Fruit fly (Drosophila melanogaster) whole organism, prepupa: ENCODE results near the gene CkIIalpha.

Source experiments
- Blimp-1 ChIP-seq: fragments of 200-800 bp; sonication (Bioruptor generic); optimal IDR thresholded peaks from 3 replicates; lab custom pipeline; 2017; ENCODE audit warnings: missing biosample characterization, missing genetic modification characterization, mild to moderate bottlenecking, moderate library complexity, missing genetic modification reagents
- CG10631 ChIP-seq: fragments of 200-800 bp; sonication (Bioruptor generic); optimal IDR thresholded peaks from 2 replicates; lab custom pipeline; 2016; ENCODE audit warnings: missing biosample characterization, missing genetic modification characterization
- CG11762 ChIP-seq: fragments of 200-800 bp; sonication (Bioruptor generic); optimal IDR thresholded peaks from 3 replicates; lab custom pipeline; 2016; ENCODE audit warnings: missing biosample characterization, missing genetic modification characterization; ENCODE audit not compliant: insufficient read depth
- CG11902 ChIP-seq: fragments of 200-800 bp; sonication (Bioruptor generic); optimal IDR thresholded peaks from 3 replicates; lab custom pipeline; 2016; ENCODE audit warnings: missing biosample characterization, missing genetic modification characterization
- CG15336 ChIP-seq: fragments of 200-800 bp; sonication (Bioruptor generic); IDR thresholded peaks from 2 replicates; pipeline ENCODE4 v1.3.6; 2022; ENCODE audit warnings: missing biosample characterization, missing genetic modification characterization
- CG1621 ChIP-seq: fragments of 200-800 bp; sonication (Bioruptor generic); optimal IDR thresholded peaks from 3 replicates; lab custom pipeline; 2018; ENCODE audit warnings: missing biosample characterization, mild to moderate bottlenecking, missing genetic modification characterization
- CG16779 ChIP-seq: fragments of 200-800 bp; sonication (Bioruptor generic); optimal IDR thresholded peaks from 3 replicates; lab custom pipeline; 2017; ENCODE audit warnings: missing biosample characterization, mild to moderate bottlenecking, missing genetic modification characterization
- CG3032 ChIP-seq: fragments of 200-800 bp; optimal IDR thresholded peaks from 2 replicates; lab custom pipeline; 2019; ENCODE audit warnings: missing biosample characterization, mild to moderate bottlenecking, missing genetic modification characterization, moderate library complexity
- CG31627 ChIP-seq: fragments of 200-800 bp; sonication (Bioruptor generic); optimal IDR thresholded peaks from 3 replicates; lab custom pipeline; 2016; ENCODE audit warnings: missing biosample characterization, missing genetic modification characterization
- CG32006 ChIP-seq: fragments of 200-800 bp; sonication (Bioruptor generic); optimal IDR thresholded peaks from 3 replicates; lab custom pipeline; 2017; ENCODE audit warnings: missing biosample characterization, mild to moderate bottlenecking, missing genetic modification characterization
- CG34406 ChIP-seq: fragments of 200-800 bp; sonication (Bioruptor generic); optimal IDR thresholded peaks from 3 replicates; lab custom pipeline; 2016; ENCODE audit warnings: missing biosample characterization, missing genetic modification characterization
- CG3919 ChIP-seq: fragments of 200-800 bp; sonication (Bioruptor generic); optimal IDR thresholded peaks from 3 replicates; lab custom pipeline; 2016; ENCODE audit warnings: missing biosample characterization, missing genetic modification characterization
- CG4318 ChIP-seq: fragments of 200-800 bp; sonication (Bioruptor generic); optimal IDR thresholded peaks from 3 replicates; lab custom pipeline; 2017; ENCODE audit warnings: missing biosample characterization, mild to moderate bottlenecking, missing genetic modification characterization
- CG6276 ChIP-seq: fragments of 200-800 bp; sonication (Bioruptor generic); optimal IDR thresholded peaks from 2 replicates; lab custom pipeline; 2017; ENCODE audit warnings: missing biosample characterization, mild to moderate bottlenecking, missing genetic modification characterization
- CG6808 ChIP-seq: fragments of 200-800 bp; sonication (Bioruptor generic); optimal IDR thresholded peaks from 3 replicates; lab custom pipeline; 2017; ENCODE audit warnings: missing biosample characterization, missing genetic modification characterization, mild to moderate bottlenecking, moderate library complexity, missing genetic modification reagents
- CG6854 ChIP-seq: fragments of 200-800 bp; sonication (Bioruptor generic); optimal IDR thresholded peaks from 2 replicates; lab custom pipeline; 2017; ENCODE audit warnings: missing biosample characterization, mild to moderate bottlenecking, missing genetic modification characterization
- CG7368 ChIP-seq: fragments of 200-800 bp; sonication (Bioruptor generic); optimal IDR thresholded peaks from 3 replicates; lab custom pipeline; 2016; ENCODE audit warnings: missing biosample characterization, missing genetic modification characterization
- CG8319 ChIP-seq: fragments of 200-800 bp; sonication (Bioruptor generic); optimal IDR thresholded peaks from 3 replicates; lab custom pipeline; 2016; ENCODE audit warnings: missing biosample characterization, missing genetic modification characterization
- CG9139 ChIP-seq: fragments of 200-800 bp; sonication (Bioruptor generic); optimal IDR thresholded peaks from 3 replicates; lab custom pipeline; 2017; ENCODE audit warnings: missing biosample characterization, mild to moderate bottlenecking, missing genetic modification characterization
- Eip93F ChIP-seq: fragments of 200-800 bp; sonication (Bioruptor generic); optimal IDR thresholded peaks from 2 replicates; lab custom pipeline; 2016; ENCODE audit warnings: missing biosample characterization, mild to moderate bottlenecking, missing genetic modification characterization
- Ets21C ChIP-seq: fragments of 200-800 bp; sonication (Bioruptor generic); optimal IDR thresholded peaks from 3 replicates; lab custom pipeline; 2016; ENCODE audit warnings: missing biosample characterization, missing genetic modification characterization
- Ets96B ChIP-seq: fragments of 200-800 bp; optimal IDR thresholded peaks from 2 replicates; lab custom pipeline; 2019; ENCODE audit warnings: missing biosample characterization, mild to moderate bottlenecking, missing genetic modification characterization, moderate library complexity
- Gug ChIP-seq: fragments of 200-800 bp; sonication (Bioruptor generic); IDR thresholded peaks from 2 replicates; pipeline ENCODE4 v1.3.6; 2022; ENCODE audit warnings: missing biosample characterization, missing genetic modification characterization
- Hr39 ChIP-seq: fragments of 200-800 bp; sonication (Bioruptor generic); optimal IDR thresholded peaks from 2 replicates; lab custom pipeline; 2016; ENCODE audit warnings: missing biosample characterization, missing genetic modification characterization
- Hr4 ChIP-seq: fragments of 200-800 bp; sonication (Bioruptor generic); optimal IDR thresholded peaks from 3 replicates; lab custom pipeline; 2016; ENCODE audit warnings: missing biosample characterization, missing genetic modification characterization
- Lpt ChIP-seq: fragments of 200-800 bp; sonication (Bioruptor generic); optimal IDR thresholded peaks from 3 replicates; lab custom pipeline; 2016; ENCODE audit warnings: missing biosample characterization, missing genetic modification characterization
- Met ChIP-seq: fragments of 200-800 bp; sonication (Bioruptor generic); optimal IDR thresholded peaks from 3 replicates; lab custom pipeline; 2016; ENCODE audit warnings: missing biosample characterization, missing genetic modification characterization
- OdsH ChIP-seq: fragments of 200-800 bp; sonication (Bioruptor generic); optimal IDR thresholded peaks from 3 replicates; lab custom pipeline; 2016; ENCODE audit warnings: missing biosample characterization, missing genetic modification characterization
- Smox ChIP-seq: fragments of 200-800 bp; sonication (Bioruptor generic); optimal IDR thresholded peaks from 3 replicates; lab custom pipeline; 2016; ENCODE audit warnings: missing biosample characterization, missing genetic modification characterization
- Sox102F ChIP-seq: fragments of 200-800 bp; sonication (Bioruptor generic); optimal IDR thresholded peaks from 2 replicates; lab custom pipeline; 2016; ENCODE audit warnings: missing biosample characterization, mild to moderate bottlenecking, missing genetic modification characterization
- cyc ChIP-seq: fragments of 200-800 bp; sonication (Bioruptor generic); optimal IDR thresholded peaks from 3 replicates; lab custom pipeline; 2016; ENCODE audit warnings: missing biosample characterization, missing genetic modification characterization
- dac ChIP-seq: fragments of 200-800 bp; sonication (Bioruptor generic); optimal IDR thresholded peaks from 2 replicates; lab custom pipeline; 2017; ENCODE audit warnings: missing biosample characterization, mild to moderate bottlenecking, missing genetic modification characterization
- dsx ChIP-seq: fragments of 200-800 bp; optimal IDR thresholded peaks from 3 replicates; lab custom pipeline; 2019; ENCODE audit warnings: missing biosample characterization, mild to moderate bottlenecking, missing genetic modification characterization, moderate library complexity; ENCODE audit not compliant: poor library complexity, severe bottlenecking
- eg ChIP-seq: fragments of 200-800 bp; sonication (Bioruptor generic); IDR thresholded peaks from 3 replicates; pipeline ENCODE4 v1.3.6; 2022; ENCODE audit warnings: missing biosample characterization, missing genetic modification characterization
- fd59A ChIP-seq: fragments of 200-800 bp; sonication (Bioruptor generic); optimal IDR thresholded peaks from 2 replicates; lab custom pipeline; 2017; ENCODE audit warnings: missing biosample characterization, mild to moderate bottlenecking, missing genetic modification characterization, missing genetic modification reagents
- fd85E ChIP-seq: fragments of 200-800 bp; sonication (Bioruptor generic); optimal IDR thresholded peaks from 3 replicates; lab custom pipeline; 2016; ENCODE audit warnings: missing biosample characterization, missing genetic modification characterization
- lz ChIP-seq: fragments of 200-800 bp; sonication (Bioruptor generic); optimal IDR thresholded peaks from 3 replicates; lab custom pipeline; 2016; ENCODE audit warnings: missing biosample characterization, missing genetic modification characterization
- net ChIP-seq: fragments of 200-800 bp; sonication (Bioruptor generic); optimal IDR thresholded peaks from 3 replicates; lab custom pipeline; 2016; ENCODE audit warnings: missing biosample characterization, missing genetic modification characterization
- pdm3 ChIP-seq: fragments of 200-800 bp; sonication (Bioruptor generic); optimal IDR thresholded peaks from 3 replicates; lab custom pipeline; 2016; ENCODE audit warnings: missing biosample characterization, missing genetic modification characterization
- ss ChIP-seq, 2 experiments: fragments of 200-800 bp; sonication (Bioruptor generic); optimal IDR thresholded peaks; 2 replicates in 1 of 2; 3 replicates in 1 of 2; lab custom pipeline; 2017 to 2018; ENCODE audit warnings: mild to moderate bottlenecking in 2 of 2, missing biosample characterization in 2 of 2, missing genetic modification characterization in 2 of 2, moderate library complexity in 1 of 2
- svp ChIP-seq: fragments of 200-800 bp; sonication (Bioruptor generic); peaks from one replicate; lab custom pipeline; 2016; ENCODE audit warnings: missing biosample characterization, missing genetic modification characterization
- topi ChIP-seq: fragments of 200-800 bp; sonication (Bioruptor generic); optimal IDR thresholded peaks from 3 replicates; lab custom pipeline; 2016; ENCODE audit warnings: missing biosample characterization, missing genetic modification characterization
- vri ChIP-seq: fragments of 200-800 bp; sonication (Bioruptor generic); optimal IDR thresholded peaks from 3 replicates; lab custom pipeline; 2016; ENCODE audit warnings: missing biosample characterization, mild to moderate bottlenecking, missing genetic modification characterization

The CkIIalpha gene

DNA sequence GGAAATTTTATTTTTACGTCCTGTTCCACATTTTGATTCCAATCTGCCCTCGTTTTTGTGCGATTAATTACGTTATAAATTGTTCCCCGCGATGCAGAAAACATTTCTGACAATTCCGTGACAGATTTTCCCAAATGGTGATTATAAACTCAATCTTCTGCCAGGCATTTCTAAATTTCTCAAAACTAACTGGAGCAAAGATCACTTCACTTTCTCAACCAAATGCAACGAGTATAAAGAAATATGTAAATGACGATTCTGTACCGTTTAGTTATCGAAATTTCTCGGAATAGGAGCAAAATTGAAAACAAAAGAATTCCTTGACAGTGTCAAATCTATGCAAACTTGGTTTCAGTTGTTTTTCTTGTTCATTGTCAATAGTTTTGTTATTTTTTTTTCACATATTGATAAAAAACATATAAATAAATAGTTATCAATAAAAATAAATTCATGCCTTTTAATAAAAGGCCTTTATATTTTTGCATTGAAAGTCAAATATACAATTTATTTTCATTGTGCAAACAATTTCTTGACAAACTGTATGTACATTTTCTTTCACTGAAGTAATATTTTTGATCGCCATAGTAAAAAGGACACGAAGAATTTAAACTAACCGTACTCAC lies at the start of gene CkIIalpha:
TSS of gene CkIIalpha (plus strand) at position 270 of the 623 bp plus-strand sequence.
- TF ChIP-seq CG1621 (no peak), CG4318 (GFP tag; lab: Kevin White, UChicago) (no peak), cyc (GFP tag; lab: Kevin White, UChicago) (no peak), Gug (no peak), net (GFP tag; lab: Kevin White, UChicago) (no peak), OdsH (GFP tag; lab: Kevin White, UChicago) (no peak), lz (GFP tag; lab: Kevin White, UChicago) (no peak), ss (GFP tag; optimal IDR thresholded peaks at IDR 0.05; lab: Kevin White, UChicago) (no peak), Hr39 (no peak), Lpt (GFP tag; lab: Kevin White, UChicago) (no peak), CG16779 (tag; lab: Kevin White, UChicago) (no peak), CG7368 (no peak), CG3032 (tag; lab: Kevin White, UChicago) (no peak)

DNA sequence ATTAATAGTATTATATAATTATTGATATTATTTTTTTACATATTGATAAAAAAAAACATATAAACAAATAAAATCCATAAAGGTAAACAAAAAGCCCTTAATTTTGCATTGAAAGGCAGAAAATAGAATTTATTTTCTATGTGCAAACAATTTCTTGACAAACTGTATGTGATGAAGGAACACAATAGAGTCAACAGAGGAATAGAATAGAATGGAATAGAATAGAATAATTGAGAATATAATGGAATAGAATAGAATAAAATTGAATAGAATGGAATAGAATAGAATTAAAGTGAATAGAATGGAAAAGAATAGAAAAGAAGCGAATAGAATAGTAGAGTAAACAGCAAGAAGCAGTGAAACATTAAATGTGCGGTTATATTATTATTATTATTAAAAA lies 15.6 kb upstream of the CkIIalpha start:
- no peak for TF ChIP-seq dac (GFP tag; lab: Kevin White, UChicago)
- TF ChIP-seq CG3919: no peak
- no peak for TF ChIP-seq dsx (GFP tag; lab: Kevin White, UChicago)
- TF ChIP-seq fd85E: no peak
- no peak for TF ChIP-seq Ets96B (tag; lab: Kevin White, UChicago)
- TF ChIP-seq CG11902: no peak
- no peak for TF ChIP-seq net (GFP tag; lab: Kevin White, UChicago)
- no peak for TF ChIP-seq OdsH (GFP tag; lab: Kevin White, UChicago)

DNA sequence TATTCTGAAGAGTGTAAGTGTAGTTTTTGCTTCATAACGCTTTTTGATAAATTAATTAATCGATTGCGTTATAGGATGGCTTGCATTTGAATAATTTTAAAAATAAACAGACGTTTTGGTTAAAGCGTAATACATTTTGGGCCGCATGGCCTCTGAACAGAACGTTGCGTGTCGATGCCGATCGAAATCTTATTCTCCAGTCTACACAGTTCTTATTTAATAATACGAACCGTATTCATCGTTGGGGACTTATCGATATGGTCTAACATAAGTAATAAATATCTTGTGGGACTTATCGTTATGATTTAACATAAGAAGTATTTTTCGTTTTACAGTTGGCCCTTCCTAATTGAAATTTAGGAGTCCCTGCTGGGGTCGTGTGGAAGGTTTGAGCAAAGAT lies 7.9 kb upstream of the CkIIalpha start:
- TF ChIP-seq Eip93F: no peak
- no peak for TF ChIP-seq CG15336
- TF ChIP-seq CG16779 (tag; lab: Kevin White, UChicago): no peak
- TF ChIP-seq Smox (GFP tag; lab: Kevin White, UChicago): no peak
- no peak for TF ChIP-seq dsx (GFP tag; lab: Kevin White, UChicago)
- TF ChIP-seq fd85E: no peak
- TF ChIP-seq pdm3 (GFP tag; lab: Kevin White, UChicago): no peak
- TF ChIP-seq CG32006 (GFP tag; lab: Kevin White, UChicago): no peak
- no peak for TF ChIP-seq cyc (GFP tag; lab: Kevin White, UChicago)
- TF ChIP-seq CG10631 (GFP tag; lab: Kevin White, UChicago): no peak
- TF ChIP-seq CG1621: no peak
- TF ChIP-seq CG11902: no peak
- TF ChIP-seq CG6276: no peak

DNA sequence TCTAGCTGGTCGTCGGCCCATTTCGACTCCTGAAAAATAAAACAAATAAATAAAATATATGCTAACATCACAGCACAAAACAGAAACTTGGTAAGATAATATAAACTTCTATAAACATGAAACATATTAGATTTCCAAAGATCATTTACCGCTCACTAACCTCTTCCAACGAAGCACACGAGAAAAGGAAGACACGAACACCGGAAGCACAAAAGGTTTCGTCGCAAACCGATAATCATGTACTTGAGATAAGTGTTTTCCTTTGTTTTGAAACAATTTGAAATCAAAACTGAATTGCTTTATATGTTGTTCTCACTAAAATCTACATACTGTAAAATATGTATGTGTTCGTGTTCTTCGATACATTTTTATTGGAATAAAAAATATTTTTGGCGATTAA lies 1.6 kb upstream of the CkIIalpha start, which contains the start of gene RpL10:
TSS of gene RpL10 (minus strand) at position 195 of the 400 bp plus-strand sequence.
- TF ChIP-seq CG3919: peak; percentile 50
- peak; percentile 11 for TF ChIP-seq pdm3 (GFP tag; lab: Kevin White, UChicago)
- TF ChIP-seq ss (GFP tag; optimal IDR thresholded peaks at IDR 0.05; lab: Kevin White, UChicago): peak; percentile 3 to 61
- TF ChIP-seq CG6808 (GFP tag; lab: Kevin White, UChicago): peak; percentile 17
- TF ChIP-seq CG6854 (GFP tag; lab: Kevin White, UChicago): peak; percentile 42
- TF ChIP-seq Met: peak; percentile 35
- TF ChIP-seq fd59A (GFP tag; lab: Kevin White, UChicago): peak; percentile 17
- TF ChIP-seq lz (GFP tag; lab: Kevin White, UChicago): peak; percentile 22
- peak; percentile 14 for TF ChIP-seq Blimp-1 (GFP tag; lab: Kevin White, UChicago)
- peak; percentile 37 for TF ChIP-seq Sox102F (GFP tag; lab: Kevin White, UChicago)
- TF ChIP-seq CG31627 (GFP tag; lab: Kevin White, UChicago): peak; percentile 53
- no peak for TF ChIP-seq CG15336
- TF ChIP-seq Ets21C (GFP tag; lab: Kevin White, UChicago): peak; percentile 13
- TF ChIP-seq OdsH (GFP tag; lab: Kevin White, UChicago): peak; percentile 32
- TF ChIP-seq Hr4 (GFP tag; lab: Kevin White, UChicago): peak; percentile 21
- no peak for TF ChIP-seq Lpt (GFP tag; lab: Kevin White, UChicago)
- TF ChIP-seq topi (GFP tag; lab: Kevin White, UChicago): peak; percentile 54
- TF ChIP-seq net (GFP tag; lab: Kevin White, UChicago): peak; percentile 42
- no peak for TF ChIP-seq CG11762 (GFP tag; lab: Kevin White, UChicago)
- TF ChIP-seq CG7368: peak; percentile 7
- no peak for TF ChIP-seq eg
- TF ChIP-seq vri (GFP tag; lab: Kevin White, UChicago): peak; percentile 1
- peak; percentile 63 for TF ChIP-seq svp
- TF ChIP-seq Gug: no peak
- TF ChIP-seq CG11902: no peak
- TF ChIP-seq CG34406 (GFP tag; lab: Kevin White, UChicago): peak; percentile 34
- no peak for TF ChIP-seq Eip93F
- peak; percentile 36 for TF ChIP-seq CG3032 (tag; lab: Kevin White, UChicago)
- peak; percentile 5 for TF ChIP-seq CG9139 (GFP tag; lab: Kevin White, UChicago)
- TF ChIP-seq CG8319 (GFP tag; lab: Kevin White, UChicago): no peak
- TF ChIP-seq dac (GFP tag; lab: Kevin White, UChicago): no peak
